Worm (Caenorhabditis elegans): Measurements from ENCODE around the gene pot-1.

- TF ChIP-seq elt-1 (tag; optimal IDR thresholded peaks at IDR 0.05; ENCODE audit: borderline replicate concordance, insufficient read depth) (no peak), bed-3 (GFP tag; optimal IDR thresholded peaks at IDR 0.05) (no peak), ztf-11 (tag; optimal IDR thresholded peaks at IDR 0.05) (no peak), snpc-4 (tag; optimal IDR thresholded peaks at IDR 0.05) (no peak), mab-5 (tag; optimal IDR thresholded peaks at IDR 0.05) (no peak), nhr-12 (tag; optimal IDR thresholded peaks at IDR 0.05) (no peak), unc-62 (GFP tag; optimal IDR thresholded peaks at IDR 0.05) (no peak), sem-2 (GFP tag; optimal IDR thresholded peaks at IDR 0.05) (no peak), nhr-76 (tag; optimal IDR thresholded peaks at IDR 0.05) (no peak), mep-1 (tag; optimal IDR thresholded peaks at IDR 0.05) (no peak), elt-3 (tag; optimal IDR thresholded peaks at IDR 0.05) (no peak), nhr-28 (tag; optimal IDR thresholded peaks at IDR 0.05) (no peak)
These were observed 14.7 kb upstream of the pot-1 start for ce11 chrIII:7148191-7148590.

All from whole organism, mixed stage, embryonic.